Fruit fly (Drosophila melanogaster) Kc167 (cell line): ENCODE measurements around the gene Cand1.

ENCODE experiments used
- Myc ChIP-seq: fragments of >200 bp; optimal IDR thresholded peaks from 2 replicates; lab custom pipeline; 2017; ENCODE audit warnings: missing external identifiers
- h ChIP-seq: fragments of >200 bp; optimal IDR thresholded peaks from 3 replicates; lab custom pipeline; 2018; ENCODE audit warnings: missing external identifiers
- ttk ChIP-seq: sonication (Bioruptor generic); optimal IDR thresholded peaks from 2 replicates; lab custom pipeline; 2017; ENCODE audit warnings: missing external identifiers

dm6 chr2L:10375464-10376236 lies 13.1 kb upstream of the Cand1 start, which contains the start of the genes CG33303 and dpr19:
- TF ChIP-seq Myc (lab: Kevin White, UChicago) (no peak), ttk (lab: Kevin White, UChicago) (no peak), h (lab: Kevin White, UChicago) (no peak)
